Worm (Caenorhabditis elegans) whole organism, L3 larva: ENCODE data around the gene spr-2.

Source experiments
- R02D3.7 ChIP-seq: fragments of 150-350 bp; optimal IDR thresholded peaks from 2 replicates; lab custom pipeline; 2014; ENCODE audit warnings: missing biosample characterization, missing genetic modification characterization
- aly-2 ChIP-seq: fragments of 150-350 bp; optimal IDR thresholded peaks from 2 replicates; lab custom pipeline; 2014; ENCODE audit warnings: missing biosample characterization, missing genetic modification characterization
- daf-12 ChIP-seq: fragments of 150-350 bp; optimal IDR thresholded peaks from 2 replicates; lab custom pipeline; 2014; ENCODE audit warnings: missing biosample characterization, missing genetic modification reagents, missing genetic modification characterization
- egl-27 ChIP-seq: sonication (generic microtip); optimal IDR thresholded peaks from 4 replicates; lab custom pipeline; 2017; ENCODE audit warnings: missing biosample characterization, missing genetic modification reagents, missing genetic modification characterization
- fos-1 ChIP-seq: fragments of 150-350 bp; optimal IDR thresholded peaks from 2 replicates; lab custom pipeline; 2014; ENCODE audit warnings: missing biosample characterization, missing genetic modification characterization
- lin-39 ChIP-seq: fragments of 150-350 bp; optimal IDR thresholded peaks from 2 replicates; lab custom pipeline; 2018; ENCODE audit warnings: missing biosample characterization, missing genetic modification reagents, missing genetic modification characterization
- mdl-1 ChIP-seq: fragments of 150-350 bp; optimal IDR thresholded peaks from 2 replicates; lab custom pipeline; 2014; ENCODE audit warnings: missing biosample characterization, missing genetic modification characterization
- mml-1 ChIP-seq: fragments of 150-350 bp; sonication (generic microtip); optimal IDR thresholded peaks from 3 replicates; lab custom pipeline; 2014; ENCODE audit warnings: missing biosample characterization, missing genetic modification characterization
- nhr-76 ChIP-seq: fragments of 150-350 bp; sonication (generic microtip); optimal IDR thresholded peaks from 5 replicates; lab custom pipeline; 2014; ENCODE audit warnings: missing biosample characterization, missing genetic modification characterization
- nhr-77 ChIP-seq: fragments of 150-350 bp; optimal IDR thresholded peaks from 2 replicates; lab custom pipeline; 2014; ENCODE audit warnings: missing biosample characterization, missing genetic modification characterization
- pqm-1 ChIP-seq: fragments of 150-350 bp; optimal IDR thresholded peaks from 2 replicates; lab custom pipeline; 2017; ENCODE audit warnings: missing biosample characterization, missing genetic modification characterization, inconsistent platforms
- unc-62 ChIP-seq: fragments of 150-350 bp; sonication (generic microtip); optimal IDR thresholded peaks from 4 replicates; lab custom pipeline; 2014; ENCODE audit warnings: missing biosample characterization, missing genetic modification reagents, missing genetic modification characterization
- ztf-11 ChIP-seq: fragments of 150-350 bp; optimal IDR thresholded peaks from 2 replicates; lab custom pipeline; 2014; ENCODE audit warnings: missing biosample characterization, missing genetic modification characterization

DNA sequence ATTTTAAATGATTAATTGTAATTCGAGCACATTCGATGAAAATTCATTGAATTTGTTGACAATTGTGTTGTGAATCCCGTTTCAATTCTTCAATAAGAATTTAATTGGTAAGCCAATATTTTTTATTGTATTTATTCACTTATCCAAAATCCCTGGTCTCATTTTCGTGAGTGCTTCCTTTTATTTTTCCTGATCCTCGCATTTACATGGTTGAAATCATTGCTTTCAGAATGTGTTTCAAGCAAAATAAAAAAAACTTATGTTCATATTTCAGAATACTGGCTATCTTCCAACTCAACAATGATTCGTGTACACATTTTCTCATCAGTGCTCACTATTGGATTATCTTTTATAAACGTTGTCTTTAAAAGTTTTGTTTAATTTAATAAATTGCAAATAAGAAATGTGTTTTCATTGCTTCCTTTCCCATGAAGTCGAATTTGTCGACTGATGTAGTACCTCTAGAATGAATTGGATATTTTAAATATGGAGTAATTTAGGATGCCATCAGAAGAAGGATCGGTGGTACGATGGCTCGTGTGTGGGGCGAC lies 38.8 kb downstream of the spr-2 start, which contains the start of the genes D1046.18 and slc-25A26:
- TF ChIP-seq aly-2 (tag; lab: Kevin White, UChicago) = no peak
- TF ChIP-seq egl-27 = no peak
- TF ChIP-seq pqm-1 (tag; lab: Kevin White, UChicago) = no peak
- no peak for TF ChIP-seq daf-12
- TF ChIP-seq mml-1 (tag; lab: Kevin White, UChicago) = no peak
- no peak for TF ChIP-seq fos-1 (tag; lab: Kevin White, UChicago)
- TF ChIP-seq R02D3.7 (tag; lab: Kevin White, UChicago) = no peak
- TF ChIP-seq ztf-11 = no peak
- TF ChIP-seq unc-62 (GFP tag; lab: Kevin White, UChicago) = no peak
- no peak for TF ChIP-seq nhr-76 (tag; lab: Kevin White, UChicago)
- TF ChIP-seq mdl-1 (tag; lab: Kevin White, UChicago) = no peak
- no peak for TF ChIP-seq nhr-77 (tag; lab: Kevin White, UChicago)
- no peak for TF ChIP-seq lin-39 (tag; lab: Kevin White, UChicago)
